Fruit fly (Drosophila melanogaster) whole organism, embryonic: ENCODE measurements around the gene Cdk5alpha.

Source experiments
- BEAF-32 ChIP-seq: fragments of 200-800 bp; sonication (Bioruptor generic); optimal IDR thresholded peaks from 3 replicates; lab custom pipeline; 2017; ENCODE audit warnings: missing biosample characterization, missing genetic modification characterization, mild to moderate bottlenecking, moderate library complexity, missing genetic modification reagents
- Bgb ChIP-seq: fragments of 200-800 bp; sonication (Bioruptor generic); IDR thresholded peaks from 2 replicates; pipeline ENCODE4 v1.3.6; 2022; ENCODE audit warnings: missing biosample characterization, missing genetic modification characterization; ENCODE audit not compliant: partially characterized antibody
- CG11696 ChIP-seq: fragments of 200-800 bp; sonication (Bioruptor generic); IDR thresholded peaks from 2 replicates; pipeline ENCODE4 v1.3.6; 2022; ENCODE audit warnings: missing biosample characterization, missing genetic modification characterization
- CG13287 ChIP-seq: fragments of 200-800 bp; sonication (Bioruptor generic); IDR thresholded peaks from 2 replicates; pipeline ENCODE4 v1.3.6; 2022; ENCODE audit warnings: missing biosample characterization, missing genetic modification characterization; ENCODE audit not compliant: partially characterized antibody
- CG13296 ChIP-seq: fragments of 200-800 bp; sonication (Bioruptor generic); optimal IDR thresholded peaks from 3 replicates; lab custom pipeline; 2018; ENCODE audit warnings: missing biosample characterization, mild to moderate bottlenecking, missing genetic modification characterization
- CG14014 ChIP-seq: fragments of 200-800 bp; sonication (Bioruptor generic); IDR thresholded peaks from 2 replicates; pipeline ENCODE4 v1.3.6; 2022; ENCODE audit warnings: missing biosample characterization, missing genetic modification characterization
- CG14710 ChIP-seq: fragments of 200-800 bp; sonication (Bioruptor generic); optimal IDR thresholded peaks from 3 replicates; lab custom pipeline; 2019; ENCODE audit warnings: missing biosample characterization, mild to moderate bottlenecking, missing genetic modification characterization, moderate library complexity
- CG15269 ChIP-seq: fragments of 200-800 bp; sonication (Bioruptor generic); optimal IDR thresholded peaks from 2 replicates; lab custom pipeline; 2018; ENCODE audit warnings: missing biosample characterization, mild to moderate bottlenecking, missing genetic modification characterization, moderate library complexity
- CG15514 ChIP-seq: fragments of 200-800 bp; sonication (Bioruptor generic); optimal IDR thresholded peaks from 3 replicates; lab custom pipeline; 2017; ENCODE audit warnings: missing biosample characterization, missing genetic modification characterization, mild to moderate bottlenecking, moderate library complexity, missing genetic modification reagents
- CG15601 ChIP-seq: fragments of 200-800 bp; sonication (Bioruptor generic); optimal IDR thresholded peaks from 3 replicates; lab custom pipeline; 2019; ENCODE audit warnings: missing biosample characterization, mild to moderate bottlenecking, missing genetic modification characterization, moderate library complexity
- CG1603 ChIP-seq: fragments of 200-800 bp; sonication (Bioruptor generic); optimal IDR thresholded peaks from 2 replicates; lab custom pipeline; 2019; ENCODE audit warnings: missing biosample characterization, mild to moderate bottlenecking, missing genetic modification characterization, moderate library complexity
- CG16813 ChIP-seq: fragments of 200-800 bp; sonication (Bioruptor generic); IDR thresholded peaks from 3 replicates; pipeline ENCODE4 v1.3.6; 2022; ENCODE audit warnings: missing biosample characterization, missing genetic modification characterization; ENCODE audit not compliant: partially characterized antibody
- CG17359 ChIP-seq: fragments of 200-800 bp; sonication (Bioruptor generic); optimal IDR thresholded peaks from 3 replicates; lab custom pipeline; 2018; ENCODE audit warnings: missing biosample characterization, mild to moderate bottlenecking, missing genetic modification characterization, moderate library complexity
- CG4730 ChIP-seq: fragments of 200-800 bp; sonication (Bioruptor generic); IDR thresholded peaks from 2 replicates; pipeline ENCODE4 v1.3.6; 2022; ENCODE audit warnings: missing biosample characterization, missing genetic modification characterization
- CG4854 ChIP-seq: fragments of 200-800 bp; sonication (Bioruptor generic); optimal IDR thresholded peaks from 2 replicates; lab custom pipeline; 2016; ENCODE audit warnings: missing biosample characterization, missing genetic modification characterization, inconsistent platforms
- CG6791 ChIP-seq: fragments of 200-800 bp; sonication (Bioruptor generic); IDR thresholded peaks from 3 replicates; pipeline ENCODE4 v1.3.6; 2022; ENCODE audit warnings: missing biosample characterization, missing genetic modification characterization; ENCODE audit not compliant: partially characterized antibody
- CG7357 ChIP-seq: fragments of 200-800 bp; sonication (Bioruptor generic); IDR thresholded peaks from 3 replicates; pipeline ENCODE4 v1.3.6; 2022; ENCODE audit warnings: missing biosample characterization, missing genetic modification characterization
- CG9817 ChIP-seq: fragments of 200-800 bp; sonication (Bioruptor generic); optimal IDR thresholded peaks from 2 replicates; lab custom pipeline; 2018; ENCODE audit warnings: missing biosample characterization, mild to moderate bottlenecking, missing genetic modification characterization, moderate library complexity
- D19A ChIP-seq: fragments of 200-800 bp; optimal IDR thresholded peaks from 3 replicates; lab custom pipeline; 2019; ENCODE audit warnings: missing biosample characterization, mild to moderate bottlenecking, missing genetic modification characterization, moderate library complexity
- Dll ChIP-seq: fragments of 200-800 bp; sonication (Bioruptor generic); IDR thresholded peaks from 4 replicates; pipeline ENCODE4 v1.3.6; 2022; ENCODE audit warnings: missing biosample characterization, missing genetic modification characterization; ENCODE audit not compliant: partially characterized antibody
- Fer1 ChIP-seq: fragments of 200-800 bp; sonication (Bioruptor generic); optimal IDR thresholded peaks from 2 replicates; lab custom pipeline; 2017; ENCODE audit warnings: missing biosample characterization, mild to moderate bottlenecking, missing genetic modification characterization
- Fer2 ChIP-seq: fragments of 200-800 bp; sonication (Bioruptor generic); optimal IDR thresholded peaks from 2 replicates; lab custom pipeline; 2018; ENCODE audit warnings: missing biosample characterization, mild to moderate bottlenecking, missing genetic modification characterization, moderate library complexity
- MESR4 ChIP-seq: fragments of 200-800 bp; sonication (Bioruptor generic); optimal IDR thresholded peaks from 2 replicates; lab custom pipeline; 2018; ENCODE audit warnings: missing biosample characterization, mild to moderate bottlenecking, missing genetic modification characterization, moderate library complexity
- Neu2 ChIP-seq: fragments of 200-800 bp; sonication (Bioruptor generic); optimal IDR thresholded peaks from 3 replicates; lab custom pipeline; 2016; ENCODE audit warnings: missing biosample characterization, missing genetic modification characterization, borderline replicate concordance
- Opbp ChIP-seq: fragments of 200-800 bp; sonication (Bioruptor generic); IDR thresholded peaks from 3 replicates; pipeline ENCODE4 v1.3.6; 2022; ENCODE audit warnings: missing biosample characterization, missing genetic modification characterization; ENCODE audit not compliant: partially characterized antibody
- Spps ChIP-seq: fragments of 200-800 bp; sonication (Bioruptor generic); optimal IDR thresholded peaks from 2 replicates; lab custom pipeline; 2018; ENCODE audit warnings: missing biosample characterization, mild to moderate bottlenecking, missing genetic modification characterization
- Sry-β ChIP-seq: fragments of 200-800 bp; sonication (Bioruptor generic); optimal IDR thresholded peaks from 2 replicates; lab custom pipeline; 2018; ENCODE audit warnings: missing biosample characterization, mild to moderate bottlenecking, missing genetic modification characterization, moderate library complexity
- ase ChIP-seq: fragments of 200-800 bp; sonication (Bioruptor generic); IDR thresholded peaks from 3 replicates; pipeline ENCODE4 v1.3.6; 2022; ENCODE audit warnings: missing biosample characterization, missing genetic modification characterization
- ato ChIP-seq: fragments of 200-800 bp; sonication (Bioruptor generic); IDR thresholded peaks from 2 replicates; pipeline ENCODE4 v1.3.6; 2022; ENCODE audit warnings: missing biosample characterization, missing genetic modification characterization; ENCODE audit not compliant: partially characterized antibody
- bbx ChIP-seq: fragments of 200-800 bp; sonication (Bioruptor generic); IDR thresholded peaks from 2 replicates; pipeline ENCODE4 v1.3.6; 2022; ENCODE audit warnings: missing biosample characterization, missing genetic modification characterization; ENCODE audit not compliant: partially characterized antibody
- dimm ChIP-seq: fragments of 200-800 bp; sonication (Bioruptor generic); IDR thresholded peaks from 2 replicates; pipeline ENCODE4 v1.3.6; 2022; ENCODE audit warnings: missing biosample characterization, missing genetic modification characterization
- gcm ChIP-seq: fragments of 200-800 bp; sonication (Bioruptor generic); optimal IDR thresholded peaks from 2 replicates; lab custom pipeline; 2019; ENCODE audit warnings: missing biosample characterization, mild to moderate bottlenecking, missing genetic modification characterization, moderate library complexity
- jumu ChIP-seq: fragments of 200-800 bp; sonication (Bioruptor generic); optimal IDR thresholded peaks from 3 replicates; lab custom pipeline; 2016; ENCODE audit warnings: missing biosample characterization, missing genetic modification characterization
- nerfin-2 ChIP-seq: fragments of 200-800 bp; sonication (Bioruptor generic); IDR thresholded peaks from 2 replicates; pipeline ENCODE4 v1.3.6; 2022; ENCODE audit warnings: missing biosample characterization, missing genetic modification characterization; ENCODE audit not compliant: partially characterized antibody
- pita ChIP-seq: fragments of 200-800 bp; sonication (Bioruptor generic); optimal IDR thresholded peaks from 2 replicates; lab custom pipeline; 2017; ENCODE audit warnings: missing biosample characterization, mild to moderate bottlenecking, missing genetic modification characterization
- prd ChIP-seq, 3 experiments: fragments of >200 bp in 2 of 3; fragments of 200-800 bp in 1 of 3; sonication (Bioruptor generic) in 1 of 3; optimal IDR thresholded peaks in 2 of 3; IDR thresholded peaks in 1 of 3; 2 replicates in 2 of 3; 3 replicates in 1 of 3; pipeline versions ENCODE4 v1.3.6 to Lab custom; 2017 to 2022; ENCODE audit warnings: missing biosample characterization in 1 of 3, missing genetic modification characterization in 1 of 3
- pzg ChIP-seq: fragments of 200-800 bp; sonication (Bioruptor generic); optimal IDR thresholded peaks from 3 replicates; lab custom pipeline; 2018; ENCODE audit warnings: missing biosample characterization, mild to moderate bottlenecking, missing genetic modification characterization, moderate library complexity
- sna ChIP-seq: fragments of 200-800 bp; sonication (Bioruptor generic); IDR thresholded peaks from 2 replicates; pipeline ENCODE4 v1.3.6; 2022; ENCODE audit warnings: missing biosample characterization, missing genetic modification characterization; ENCODE audit not compliant: partially characterized antibody
- sug ChIP-seq: fragments of 200-800 bp; optimal IDR thresholded peaks from 2 replicates; lab custom pipeline; 2019; ENCODE audit warnings: missing biosample characterization, mild to moderate bottlenecking, missing genetic modification characterization, moderate library complexity
- tap ChIP-seq: fragments of 200-800 bp; optimal IDR thresholded peaks from 3 replicates; lab custom pipeline; 2019; ENCODE audit warnings: missing biosample characterization, mild to moderate bottlenecking, missing genetic modification characterization, moderate library complexity
- trem ChIP-seq: fragments of 200-800 bp; optimal IDR thresholded peaks from 3 replicates; lab custom pipeline; 2019; ENCODE audit warnings: missing biosample characterization, mild to moderate bottlenecking, missing genetic modification characterization, moderate library complexity
- trh ChIP-seq: fragments of 200-800 bp; sonication (Bioruptor generic); optimal IDR thresholded peaks from 2 replicates; lab custom pipeline; 2016; ENCODE audit warnings: missing biosample characterization, missing genetic modification characterization
- tx ChIP-seq: fragments of 200-800 bp; sonication (Bioruptor generic); optimal IDR thresholded peaks from 2 replicates; lab custom pipeline; 2016; ENCODE audit warnings: missing biosample characterization, missing genetic modification characterization
- wek ChIP-seq: fragments of 200-800 bp; sonication (Bioruptor generic); optimal IDR thresholded peaks from 3 replicates; lab custom pipeline; 2018; ENCODE audit warnings: missing biosample characterization, mild to moderate bottlenecking, missing genetic modification characterization, moderate library complexity
- zfh2 ChIP-seq: fragments of 200-800 bp; sonication (Bioruptor generic); optimal IDR thresholded peaks from 2 replicates; lab custom pipeline; 2016; ENCODE audit warnings: missing biosample characterization, missing genetic modification characterization

The Cdk5alpha gene

DNA sequence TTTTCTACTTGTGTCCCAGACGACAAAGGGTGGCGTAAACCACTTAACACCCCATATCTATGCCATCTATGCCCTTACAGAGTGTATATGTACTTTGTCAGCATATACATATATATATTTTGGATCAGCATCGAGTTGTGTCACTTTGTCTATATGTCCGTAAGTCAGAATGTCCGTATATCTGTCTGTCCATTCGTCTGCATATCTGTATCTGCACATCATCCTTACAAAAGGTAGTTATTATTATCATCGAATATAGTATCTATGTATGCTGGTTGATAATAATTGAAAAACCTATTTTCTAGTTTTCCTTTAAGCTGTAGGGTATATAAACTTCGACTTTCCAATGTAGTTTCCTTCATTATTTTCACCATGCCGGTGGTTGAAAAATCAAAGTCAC lies 40.4 kb upstream of the Cdk5alpha start (continued):
- TF ChIP-seq D19A (tag; lab: Kevin White, UChicago) = peak; percentile 99
- TF ChIP-seq CG16813 = no peak
- TF ChIP-seq gcm = peak; percentile 32
- TF ChIP-seq CG4854 (GFP tag; lab: Kevin White, UChicago) = no peak
- peak; percentile 36 for TF ChIP-seq CG15601 (tag; lab: Kevin White, UChicago)
- no peak for TF ChIP-seq CG11696 (GFP tag; lab: Robert Waterston, UW)
- no peak for TF ChIP-seq CG15269 (tag; lab: Kevin White, UChicago)
- no peak for TF ChIP-seq tap
- TF ChIP-seq CG7357 (GFP tag; lab: Robert Waterston, UW) = 0 out of 3 replicates have a peak, but pooled peaks have one; percentile 17
- TF ChIP-seq, all 482 proteins: peak for 51

DNA sequence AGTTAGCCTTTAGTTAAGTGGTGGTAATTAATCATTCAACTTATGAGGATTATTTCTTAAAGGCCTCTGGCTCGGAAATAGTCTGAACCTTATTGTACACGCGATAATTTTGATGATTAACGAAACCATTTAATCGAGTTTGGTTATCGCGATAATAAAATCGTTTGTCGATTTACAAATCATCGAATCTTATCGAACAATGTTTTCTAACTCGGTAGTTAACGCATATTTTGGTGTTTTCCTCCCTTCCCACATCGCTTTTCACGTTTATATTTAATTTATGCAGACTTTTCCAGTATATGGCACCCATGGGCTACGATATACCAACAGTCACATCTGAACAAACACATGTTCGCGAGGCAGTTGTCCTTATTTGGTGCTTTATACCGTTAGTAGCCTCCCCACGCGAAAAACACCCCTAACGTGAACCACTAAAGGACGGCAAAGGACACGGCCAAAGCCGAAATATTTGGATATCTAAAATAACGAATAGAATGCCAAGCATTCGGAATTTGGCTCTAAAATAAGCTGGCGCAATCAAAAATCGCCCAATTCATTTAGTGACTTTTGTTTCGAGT lies 33.4 kb upstream of the Cdk5alpha start, which contains the start of gene Frmd5:
TSS of gene Frmd5 (plus strand) at position 414 of the 578 bp plus-strand sequence.
- no peak for TF ChIP-seq prd (optimal IDR thresholded peaks at IDR 0.05; lab: Kevin White, UChicago)
- TF ChIP-seq prd (GFP tag; IDR thresholded peaks at IDR 0.05; lab: Robert Waterston, UW) = no peak
- TF ChIP-seq BEAF-32 (GFP tag; lab: Kevin White, UChicago) = peak; percentile 21
- peak; percentile 67; the same call in 2 of the 3 replicates for TF ChIP-seq Opbp (GFP tag; lab: Robert Waterston, UW)
- peak; percentile 22 for TF ChIP-seq pzg (GFP tag; lab: Kevin White, UChicago)
- no peak for TF ChIP-seq CG13296 (GFP tag; lab: Kevin White, UChicago)
- no peak for TF ChIP-seq CG14710 (tag; lab: Kevin White, UChicago)
- TF ChIP-seq CG17359 (tag; lab: Kevin White, UChicago) = no peak
- no peak for TF ChIP-seq sug (tag; lab: Kevin White, UChicago)
- no peak for TF ChIP-seq Sry-β (GFP tag; lab: Kevin White, UChicago)
- no peak for TF ChIP-seq ase (GFP tag; lab: Robert Waterston, UW)
- peak; percentile 50; the same call in 1 of the 2 replicates for TF ChIP-seq nerfin-2 (GFP tag; lab: Robert Waterston, UW)
- no peak for TF ChIP-seq CG14014
- TF ChIP-seq MESR4 (GFP tag; lab: Kevin White, UChicago) = peak; percentile 6
- no peak for TF ChIP-seq CG4730 (GFP tag; lab: Robert Waterston, UW)
- peak; percentile 66; the same call in 2 of the 4 replicates for TF ChIP-seq Dll (GFP tag; lab: Robert Waterston, UW)
- peak; percentile 5 for TF ChIP-seq CG1603
- TF ChIP-seq pita (GFP tag; lab: Kevin White, UChicago) = no peak
- peak; percentile 63; the same call in 1 of the 3 replicates for TF ChIP-seq CG16813
- TF ChIP-seq trem = no peak
- no peak for TF ChIP-seq trh (GFP tag; lab: Kevin White, UChicago)
- TF ChIP-seq CG9817 (tag; lab: Kevin White, UChicago) = no peak
- TF ChIP-seq Neu2 (GFP tag; lab: Kevin White, UChicago) = peak; percentile 62
- TF ChIP-seq Fer2 (tag; lab: Kevin White, UChicago) = no peak
- no peak for TF ChIP-seq jumu (GFP tag; lab: Kevin White, UChicago)
- TF ChIP-seq dimm (GFP tag; lab: Robert Waterston, UW) = no peak
- 0 out of 2 replicates have a peak, but pooled peaks have one; percentile 29 for TF ChIP-seq ato (GFP tag; lab: Robert Waterston, UW)
- TF ChIP-seq CG13287 = peak; percentile 62
- TF ChIP-seq bbx (GFP tag; lab: Robert Waterston, UW) = peak; percentile 37; the same call in 1 of the 2 replicates
- TF ChIP-seq tx (GFP tag; lab: Kevin White, UChicago) = no peak
- TF ChIP-seq Spps (tag; lab: Kevin White, UChicago) = no peak
- TF ChIP-seq wek (GFP tag; lab: Kevin White, UChicago) = peak; percentile 91
- no peak for TF ChIP-seq zfh2
- TF ChIP-seq sna (GFP tag; lab: Robert Waterston, UW) = peak; percentile 44; the same call in 1 of the 2 replicates
- peak; percentile 55; the same call in 2 of the 3 replicates for TF ChIP-seq CG6791 (GFP tag; lab: Robert Waterston, UW)
- TF ChIP-seq Fer1 (GFP tag; lab: Kevin White, UChicago) = no peak
- peak; percentile 74 for TF ChIP-seq CG15514
- TF ChIP-seq Bgb (GFP tag; lab: Robert Waterston, UW) = 0 out of 2 replicates have a peak, but pooled peaks have one; percentile 7
